Fruit fly (Drosophila melanogaster) whole organism, embryonic: ENCODE measurements around the gene hmw.

Experiments used
- Abd-B ChIP-seq: fragments of 200-800 bp; sonication (Bioruptor generic); optimal IDR thresholded peaks from 2 replicates; lab custom pipeline; 2018; ENCODE audit warnings: missing biosample characterization, mild to moderate bottlenecking, missing genetic modification characterization, moderate library complexity
- Asciz ChIP-seq: fragments of 200-800 bp; sonication (Bioruptor generic); optimal IDR thresholded peaks from 2 replicates; lab custom pipeline; 2017; ENCODE audit warnings: missing biosample characterization, mild to moderate bottlenecking, missing genetic modification characterization, missing genetic modification reagents
- Blimp-1 ChIP-seq: fragments of 200-800 bp; sonication (Bioruptor generic); optimal IDR thresholded peaks from 3 replicates; lab custom pipeline; 2018; ENCODE audit warnings: missing biosample characterization, missing genetic modification characterization, mild to moderate bottlenecking, moderate library complexity, missing genetic modification reagents
- CG10543 ChIP-seq: fragments of 200-800 bp; sonication (Bioruptor generic); optimal IDR thresholded peaks from 3 replicates; lab custom pipeline; 2017; ENCODE audit warnings: missing biosample characterization, mild to moderate bottlenecking, missing genetic modification characterization, moderate library complexity
- CG11247 ChIP-seq: fragments of 200-800 bp; sonication (Bioruptor generic); IDR thresholded peaks from 2 replicates; pipeline ENCODE4 v1.3.6; 2022; ENCODE audit warnings: missing biosample characterization, missing genetic modification characterization
- CG13287 ChIP-seq: fragments of 200-800 bp; sonication (Bioruptor generic); IDR thresholded peaks from 2 replicates; pipeline ENCODE4 v1.3.6; 2022; ENCODE audit warnings: missing biosample characterization, missing genetic modification characterization; ENCODE audit not compliant: partially characterized antibody
- CG15514 ChIP-seq: fragments of 200-800 bp; sonication (Bioruptor generic); optimal IDR thresholded peaks from 3 replicates; lab custom pipeline; 2017; ENCODE audit warnings: missing biosample characterization, missing genetic modification characterization, mild to moderate bottlenecking, moderate library complexity, missing genetic modification reagents
- CG1792 ChIP-seq: fragments of 200-800 bp; sonication (Bioruptor generic); optimal IDR thresholded peaks from 2 replicates; lab custom pipeline; 2016; ENCODE audit warnings: missing biosample characterization, missing genetic modification characterization
- CG1832 ChIP-seq: fragments of 200-800 bp; sonication (Bioruptor generic); optimal IDR thresholded peaks from 2 replicates; lab custom pipeline; 2017; ENCODE audit warnings: missing biosample characterization, mild to moderate bottlenecking, missing genetic modification characterization, inconsistent platforms
- CG32767 ChIP-seq: fragments of 200-800 bp; sonication (Bioruptor generic); IDR thresholded peaks from 2 replicates; pipeline ENCODE4 v1.3.6; 2022; ENCODE audit warnings: missing biosample characterization, missing genetic modification characterization
- CG3281 ChIP-seq: fragments of 200-800 bp; sonication (Bioruptor generic); optimal IDR thresholded peaks from 3 replicates; lab custom pipeline; 2017; ENCODE audit warnings: missing biosample characterization, mild to moderate bottlenecking, missing genetic modification characterization
- CG34224 ChIP-seq: fragments of 200-800 bp; sonication (Bioruptor generic); IDR thresholded peaks from 3 replicates; pipeline ENCODE4 v1.3.6; 2022; ENCODE audit warnings: missing biosample characterization, missing genetic modification characterization; ENCODE audit not compliant: partially characterized antibody
- CG6175 ChIP-seq: fragments of 200-800 bp; sonication (Bioruptor generic); IDR thresholded peaks from 3 replicates; pipeline ENCODE4 v1.3.6; 2022; ENCODE audit warnings: missing biosample characterization, missing genetic modification characterization
- CG6683 ChIP-seq: fragments of 200-800 bp; sonication (Bioruptor generic); optimal IDR thresholded peaks from 2 replicates; lab custom pipeline; 2017; ENCODE audit warnings: missing biosample characterization, mild to moderate bottlenecking, missing genetic modification characterization, missing genetic modification reagents
- CG7839 ChIP-seq: fragments of 200-800 bp; sonication (Bioruptor generic); optimal IDR thresholded peaks from 3 replicates; lab custom pipeline; 2018; ENCODE audit warnings: missing biosample characterization, mild to moderate bottlenecking, missing genetic modification characterization, moderate library complexity
- CG8478 ChIP-seq: fragments of >200 bp; optimal IDR thresholded peaks from 2 replicates; lab custom pipeline; 2018
- CG9215 ChIP-seq: fragments of 200-800 bp; sonication (Bioruptor generic); IDR thresholded peaks from 2 replicates; pipeline ENCODE4 v1.3.6; 2022; ENCODE audit warnings: missing biosample characterization, missing genetic modification characterization
- CG9876 ChIP-seq: fragments of 200-800 bp; sonication (Bioruptor generic); optimal IDR thresholded peaks from 2 replicates; lab custom pipeline; 2016; ENCODE audit warnings: missing biosample characterization, missing genetic modification characterization
- CG9932 ChIP-seq: fragments of 200-800 bp; sonication (Bioruptor generic); IDR thresholded peaks from 2 replicates; pipeline ENCODE4 v1.3.6; 2022; ENCODE audit warnings: missing biosample characterization, missing genetic modification characterization
- Dbx ChIP-seq: fragments of 200-800 bp; sonication (Bioruptor generic); IDR thresholded peaks from 3 replicates; pipeline ENCODE4 v1.3.6; 2022; ENCODE audit warnings: missing biosample characterization, missing genetic modification characterization
- Med ChIP-seq: fragments of 200-800 bp; sonication (Bioruptor generic); peaks from one replicate; lab custom pipeline; 2016; ENCODE audit warnings: missing biosample characterization, missing genetic modification characterization, mild to moderate bottlenecking, inconsistent platforms, moderate library complexity
- Sry-δ ChIP-seq: fragments of 200-800 bp; sonication (Bioruptor generic); optimal IDR thresholded peaks from 2 replicates; lab custom pipeline; 2016; ENCODE audit warnings: missing biosample characterization, missing genetic modification characterization
- TFAM ChIP-seq: fragments of 200-800 bp; sonication (Bioruptor generic); optimal IDR thresholded peaks from 2 replicates; lab custom pipeline; 2017; ENCODE audit warnings: missing biosample characterization, missing genetic modification characterization, inconsistent platforms
- Taf1 ChIP-seq: fragments of 200-800 bp; sonication (Bioruptor generic); IDR thresholded peaks from 2 replicates; pipeline ENCODE4 v1.3.6; 2022; ENCODE audit warnings: missing biosample characterization, missing genetic modification characterization
- al ChIP-seq: fragments of 200-800 bp; sonication (Bioruptor generic); IDR thresholded peaks from 2 replicates; pipeline ENCODE4 v1.3.6; 2022; ENCODE audit warnings: missing biosample characterization, missing genetic modification characterization
- ato ChIP-seq: fragments of 200-800 bp; sonication (Bioruptor generic); IDR thresholded peaks from 2 replicates; pipeline ENCODE4 v1.3.6; 2022; ENCODE audit warnings: missing biosample characterization, missing genetic modification characterization; ENCODE audit not compliant: partially characterized antibody
- cas ChIP-seq: fragments of 200-800 bp; sonication (Bioruptor generic); IDR thresholded peaks from 2 replicates; pipeline ENCODE4 v1.3.6; 2022; ENCODE audit warnings: missing biosample characterization, missing genetic modification characterization
- danr ChIP-seq: fragments of 200-800 bp; sonication (Bioruptor generic); IDR thresholded peaks from 2 replicates; pipeline ENCODE4 v1.3.6; 2022; ENCODE audit warnings: missing biosample characterization, missing genetic modification characterization
- dati ChIP-seq: fragments of 200-800 bp; sonication (Bioruptor generic); IDR thresholded peaks from 2 replicates; pipeline ENCODE4 v1.3.6; 2022; ENCODE audit warnings: missing biosample characterization, missing genetic modification characterization
- dmrt11E ChIP-seq: fragments of 200-800 bp; sonication (Bioruptor generic); optimal IDR thresholded peaks from 3 replicates; lab custom pipeline; 2018; ENCODE audit warnings: missing biosample characterization, mild to moderate bottlenecking, missing genetic modification characterization, moderate library complexity
- dysf ChIP-seq: fragments of 200-800 bp; sonication (Bioruptor generic); IDR thresholded peaks from 3 replicates; pipeline ENCODE4 v1.3.6; 2022; ENCODE audit warnings: missing biosample characterization, missing genetic modification characterization
- esg ChIP-seq: fragments of 200-800 bp; sonication (Bioruptor generic); conservative IDR thresholded peaks from 2 replicates; pipeline ENCODE4 v1.3.6; 2022; ENCODE audit warnings: missing biosample characterization, missing genetic modification characterization
- ewg ChIP-seq: fragments of 200-800 bp; sonication (Bioruptor generic); optimal IDR thresholded peaks from 3 replicates; lab custom pipeline; 2017; ENCODE audit warnings: mild to moderate bottlenecking, missing biosample characterization, missing genetic modification reagents, missing genetic modification characterization
- fd3F ChIP-seq: fragments of 200-800 bp; sonication (Bioruptor generic); optimal IDR thresholded peaks from 2 replicates; lab custom pipeline; 2018; ENCODE audit warnings: missing biosample characterization, mild to moderate bottlenecking, missing genetic modification characterization, moderate library complexity
- fd64A ChIP-seq: fragments of 200-800 bp; sonication (Bioruptor generic); optimal IDR thresholded peaks from 3 replicates; lab custom pipeline; 2018; ENCODE audit warnings: missing biosample characterization, mild to moderate bottlenecking, missing genetic modification characterization
- grn ChIP-seq: fragments of 200-800 bp; sonication (Bioruptor generic); optimal IDR thresholded peaks from 3 replicates; lab custom pipeline; 2017; ENCODE audit warnings: missing biosample characterization, missing genetic modification characterization
- h ChIP-seq: fragments of >200 bp; optimal IDR thresholded peaks from 2 replicates; lab custom pipeline; 2017
- hkb ChIP-seq, 2 experiments: fragments of 200-800 bp in 1 of 2; fragments of >200 bp in 1 of 2; sonication (Bioruptor generic) in 1 of 2; IDR thresholded peaks in 1 of 2; optimal IDR thresholded peaks in 1 of 2; 2 replicates each; pipeline versions ENCODE4 v1.3.6 to Lab custom; 2017 to 2022; ENCODE audit warnings: missing biosample characterization in 1 of 2, missing genetic modification characterization in 1 of 2
- kah ChIP-seq: fragments of 200-800 bp; sonication (Bioruptor generic); optimal IDR thresholded peaks from 2 replicates; lab custom pipeline; 2018; ENCODE audit warnings: missing biosample characterization, mild to moderate bottlenecking, missing genetic modification characterization
- nom ChIP-seq: fragments of 200-800 bp; sonication (Bioruptor generic); optimal IDR thresholded peaks from 2 replicates; lab custom pipeline; 2017; ENCODE audit warnings: missing biosample characterization, missing genetic modification characterization, mild to moderate bottlenecking, moderate library complexity, missing genetic modification reagents
- org-1 ChIP-seq: fragments of 200-800 bp; sonication (Bioruptor generic); optimal IDR thresholded peaks from 2 replicates; lab custom pipeline; 2017; ENCODE audit warnings: missing biosample characterization, missing genetic modification characterization
- otp ChIP-seq: fragments of 200-800 bp; sonication (Bioruptor generic); IDR thresholded peaks from 3 replicates; pipeline ENCODE4, ENCODE4 v1.3.6; 2022; ENCODE audit warnings: missing biosample characterization, missing genetic modification characterization
- phol ChIP-seq: fragments of 200-800 bp; sonication (Bioruptor generic); optimal IDR thresholded peaks from 3 replicates; lab custom pipeline; 2018; ENCODE audit warnings: missing biosample characterization, mild to moderate bottlenecking, missing genetic modification characterization, moderate library complexity
- pita ChIP-seq: fragments of 200-800 bp; sonication (Bioruptor generic); optimal IDR thresholded peaks from 2 replicates; lab custom pipeline; 2017; ENCODE audit warnings: missing biosample characterization, mild to moderate bottlenecking, missing genetic modification characterization
- ro ChIP-seq: fragments of 200-800 bp; sonication (Bioruptor generic); IDR thresholded peaks from 2 replicates; pipeline ENCODE4 v1.3.6; 2022; ENCODE audit warnings: missing biosample characterization, missing genetic modification characterization
- run ChIP-seq: fragments of 200-800 bp; sonication (Bioruptor generic); optimal IDR thresholded peaks from 3 replicates; lab custom pipeline; 2018; ENCODE audit warnings: missing biosample characterization, mild to moderate bottlenecking, missing genetic modification characterization
- sens ChIP-seq: fragments of 200-800 bp; sonication (Bioruptor generic); peaks from one replicate; lab custom pipeline; 2016; ENCODE audit warnings: missing biosample characterization, missing genetic modification characterization
- sim ChIP-seq: fragments of 200-800 bp; sonication (Bioruptor generic); IDR thresholded peaks from 2 replicates; pipeline ENCODE4 v1.3.6; 2022; ENCODE audit warnings: missing biosample characterization, missing genetic modification characterization
- slp2 ChIP-seq: fragments of 200-800 bp; sonication (Bioruptor generic); optimal IDR thresholded peaks from 2 replicates; lab custom pipeline; 2016; ENCODE audit warnings: missing biosample characterization, missing genetic modification characterization
- z ChIP-seq: fragments of 200-800 bp; sonication (Bioruptor generic); IDR thresholded peaks from 3 replicates; pipeline ENCODE4 v1.3.6; 2022; ENCODE audit warnings: missing biosample characterization, missing genetic modification characterization
- zen2 ChIP-seq: fragments of 200-800 bp; sonication (Bioruptor generic); IDR thresholded peaks from 3 replicates; pipeline ENCODE4 v1.3.6; 2022; ENCODE audit warnings: missing biosample characterization, missing genetic modification characterization; ENCODE audit not compliant: partially characterized antibody

The hmw gene

dm6 chr3R:18393436-18393835 lies 31.6 kb downstream of the hmw start (continued):
- TF ChIP-seq CG6683 (GFP tag; lab: Kevin White, UChicago): peak; percentile 22
- TF ChIP-seq phol (tag; lab: Kevin White, UChicago): peak; percentile 28
- peak; percentile 32 for TF ChIP-seq fd3F (GFP tag; lab: Kevin White, UChicago)
- no peak for TF ChIP-seq Asciz (GFP tag; lab: Kevin White, UChicago)
- TF ChIP-seq grn (GFP tag; lab: Kevin White, UChicago): no peak
- TF ChIP-seq org-1: peak; percentile 27
- no peak for TF ChIP-seq CG9876 (GFP tag; lab: Kevin White, UChicago)
- 0 out of 2 replicates have a peak, but pooled peaks have one; percentile 47 for TF ChIP-seq CG32767
- peak; percentile 45; the same call in 1 of the 2 replicates for TF ChIP-seq al
- no peak for TF ChIP-seq ewg
- TF ChIP-seq Abd-B (GFP tag; lab: Kevin White, UChicago): no peak
- TF ChIP-seq ro (GFP tag; lab: Robert Waterston, UW): no peak
- no peak for TF ChIP-seq CG13287 (GFP tag; lab: Robert Waterston, UW)
- no peak for TF ChIP-seq dati
- peak; percentile 51; the same call in 2 of the 3 replicates for TF ChIP-seq Dbx (GFP tag; lab: Robert Waterston, UW)
- TF ChIP-seq Sry-δ: no peak
- peak; percentile 30 for TF ChIP-seq run (tag; lab: Kevin White, UChicago)
- no peak for TF ChIP-seq ato
- TF ChIP-seq sens (GFP tag; lab: Kevin White, UChicago): peak; percentile 33
- TF ChIP-seq Blimp-1: no peak
- TF ChIP-seq fd64A (GFP tag; lab: Kevin White, UChicago): no peak
- TF ChIP-seq nom (GFP tag; lab: Kevin White, UChicago): no peak
- no peak for TF ChIP-seq cas (GFP tag; lab: Robert Waterston, UW)
- 0 out of 3 replicates have a peak, but pooled peaks have one; percentile 12 for TF ChIP-seq CG6175
- no peak for TF ChIP-seq esg (GFP tag; lab: Robert Waterston, UW)
- TF ChIP-seq CG3281 (GFP tag; lab: Kevin White, UChicago): peak; percentile 7
- TF ChIP-seq h (lab: Kevin White, UChicago): no peak
- TF ChIP-seq CG11247 (GFP tag; lab: Robert Waterston, UW): 0 out of 2 replicates have a peak, but pooled peaks have one; percentile 33
- TF ChIP-seq hkb (optimal IDR thresholded peaks at IDR 0.05; lab: Kevin White, UChicago): no peak
- TF ChIP-seq hkb (GFP tag; IDR thresholded peaks at IDR 0.05; lab: Robert Waterston, UW): peak; percentile 67; the same call in 1 of the 2 replicates
- TF ChIP-seq danr (GFP tag; lab: Robert Waterston, UW): no peak
- peak; percentile 71 for TF ChIP-seq CG7839 (tag; lab: Kevin White, UChicago)
- TF ChIP-seq otp (GFP tag; lab: Robert Waterston, UW): no peak
- TF ChIP-seq CG1792 (GFP tag; lab: Kevin White, UChicago): no peak
- peak; percentile 65 for TF ChIP-seq dysf (GFP tag; lab: Robert Waterston, UW)
- TF ChIP-seq sim (GFP tag; lab: Robert Waterston, UW): no peak
- TF ChIP-seq dmrt11E (tag; lab: Kevin White, UChicago): peak; percentile 39
- no peak for TF ChIP-seq TFAM (GFP tag; lab: Kevin White, UChicago)
- no peak for TF ChIP-seq kah (GFP tag; lab: Kevin White, UChicago)
- TF ChIP-seq CG9215 (GFP tag; lab: Robert Waterston, UW): peak; percentile 45
- TF ChIP-seq Taf1 (GFP tag; lab: Robert Waterston, UW): no peak
- TF ChIP-seq z (GFP tag; lab: Robert Waterston, UW): no peak
- no peak for TF ChIP-seq CG1832 (GFP tag; lab: Kevin White, UChicago)
- TF ChIP-seq CG10543: no peak
- TF ChIP-seq slp2 (GFP tag; lab: Kevin White, UChicago): no peak
- TF ChIP-seq Med (GFP tag; lab: Kevin White, UChicago): peak; percentile 86
- TF ChIP-seq CG15514 (GFP tag; lab: Kevin White, UChicago): no peak
- TF ChIP-seq CG34224: no peak
- TF ChIP-seq zen2 (GFP tag; lab: Robert Waterston, UW): no peak
- no peak for TF ChIP-seq CG8478 (lab: Kevin White, UChicago)
- TF ChIP-seq CG9932 (GFP tag; lab: Robert Waterston, UW): peak; percentile 73
- TF ChIP-seq pita (GFP tag; lab: Kevin White, UChicago): no peak
